Worm (Caenorhabditis elegans) whole organism, early embryonic: Measurements from ENCODE around the gene T26H5.11.

ENCODE experiments used
- F13C5.2 ChIP-seq: sonication (generic microtip); optimal IDR thresholded peaks from 2 replicates; lab custom pipeline; 2017; ENCODE audit warnings: mild to moderate bottlenecking, missing genetic modification characterization, inconsistent platforms, missing compliant biosample characterization
- ama-1 ChIP-seq: fragments of 150-350 bp; optimal IDR thresholded peaks from 2 replicates; lab custom pipeline; 2014
- ceh-13 ChIP-seq: fragments of 200-800 bp; sonication (Bioruptor generic); optimal IDR thresholded peaks from 2 replicates; lab custom pipeline; 2018; ENCODE audit warnings: mild to moderate bottlenecking, missing genetic modification characterization, missing compliant biosample characterization
- ets-7 ChIP-seq: sonication (generic microtip); optimal IDR thresholded peaks from 2 replicates; lab custom pipeline; 2016; ENCODE audit warnings: missing genotype, missing genetic modification characterization, missing compliant biosample characterization
- flt-1 ChIP-seq: fragments of 200-800 bp; sonication (Bioruptor generic); IDR thresholded peaks from 2 replicates; pipeline ENCODE4 v1.3.6; 2022; ENCODE audit warnings: missing genetic modification characterization, missing compliant biosample characterization
- hmbx-1 ChIP-seq: sonication (generic microtip); optimal IDR thresholded peaks from 2 replicates; lab custom pipeline; 2016; ENCODE audit warnings: mild to moderate bottlenecking, missing genetic modification characterization, missing compliant biosample characterization
- hnd-1 ChIP-seq: sonication (generic microtip); optimal IDR thresholded peaks from 2 replicates; lab custom pipeline; 2016; ENCODE audit warnings: missing genetic modification characterization, missing compliant biosample characterization
- sea-1 ChIP-seq: fragments of 200-800 bp; sonication (Bioruptor generic); conservative IDR thresholded peaks from 2 replicates; pipeline ENCODE4 v1.3.6; 2022; ENCODE audit warnings: missing genetic modification characterization, missing compliant biosample characterization
- tra-4 ChIP-seq: sonication (generic microtip); optimal IDR thresholded peaks from 2 replicates; lab custom pipeline; 2017; ENCODE audit warnings: missing genetic modification characterization, missing compliant biosample characterization

- TF ChIP-seq tra-4 (tag; lab: Kevin White, UChicago) = no peak
- no peak for TF ChIP-seq F13C5.2 (tag; lab: Kevin White, UChicago)
- no peak for TF ChIP-seq sea-1 (GFP tag; lab: Robert Waterston, UW)
- no peak for TF ChIP-seq ama-1 (lab: Kevin White, UChicago)
- TF ChIP-seq flt-1 (GFP tag; lab: Robert Waterston, UW) = no peak
- no peak for TF ChIP-seq hmbx-1 (tag; lab: Kevin White, UChicago)
- no peak for TF ChIP-seq ceh-13 (GFP tag; lab: Kevin White, UChicago)
- TF ChIP-seq hnd-1 (tag; lab: Kevin White, UChicago) = no peak
- no peak for TF ChIP-seq ets-7 (tag; lab: Kevin White, UChicago)
These were observed 42.2 kb downstream of the T26H5.11 start, which contains the start of gene fbxa-135 for ce11 chrV:15401856-15402314.
